Worm (Caenorhabditis elegans): Measurements from ENCODE around the gene col-110.

DNA sequence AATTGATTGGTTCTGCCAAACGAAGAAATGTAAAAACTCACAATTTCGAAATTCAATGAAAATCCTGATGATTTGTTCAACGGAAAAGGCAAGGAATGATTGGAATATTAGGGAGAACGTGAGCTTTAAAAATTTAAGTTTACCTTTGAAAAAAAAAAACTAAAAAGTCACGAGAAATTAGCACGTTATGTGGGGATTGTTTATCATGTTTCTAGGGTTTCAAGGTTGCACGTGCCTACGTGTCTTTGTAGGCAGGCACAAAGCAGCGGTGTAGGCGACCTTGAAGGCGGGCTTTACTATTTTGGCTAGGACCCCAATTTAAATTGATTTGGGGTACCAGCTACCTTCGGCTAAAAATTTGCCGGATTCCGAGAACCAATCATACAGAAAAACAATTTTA, 42.1 kb downstream of the col-110 start, which contains the start of gene F28E10.4:
- TF ChIP-seq W03F9.2 (tag; optimal IDR thresholded peaks at IDR 0.05) (no peak), dao-5 (tag; optimal IDR thresholded peaks at IDR 0.05) (no peak), him-1 (tag; optimal IDR thresholded peaks at IDR 0.05) (no peak)

Data from whole organism, L4/young adult.